Worm (Caenorhabditis elegans): ENCODE results near the gene K08B12.3.

The K08B12.3 gene

ce11 chrV:6276205-6276604, 41.2 kb downstream of the K08B12.3 start, which contains the start of gene F31F7.1 (continued):
- TF ChIP-seq zag-1 (tag; optimal IDR thresholded peaks at IDR 0.05) (no peak), dve-1 (tag; optimal IDR thresholded peaks at IDR 0.05; ENCODE audit: insufficient read depth) (peak; percentile 97), dmd-8 (GFP tag; IDR thresholded peaks at IDR 0.05) (no peak), nhr-237 (tag; optimal IDR thresholded peaks at IDR 0.05) (no peak), lin-15B (tag; optimal IDR thresholded peaks at IDR 0.05) (no peak), spr-1 (tag; optimal IDR thresholded peaks at IDR 0.05) (no peak), nhr-48 (tag; optimal IDR thresholded peaks at IDR 0.05) (peak; percentile 87), F26F4.8 (GFP tag; conservative IDR thresholded peaks at IDR 0.05) (no peak), ces-1 (GFP tag; optimal IDR thresholded peaks at IDR 0.05) (no peak), cey-2 (tag; optimal IDR thresholded peaks at IDR 0.05; ENCODE audit: borderline replicate concordance, insufficient read depth) (no peak), spr-3 (GFP tag; optimal IDR thresholded peaks at IDR 0.05) (no peak), ceh-20 (GFP tag; IDR thresholded peaks at IDR 0.05) (no peak), ceh-28 (tag; optimal IDR thresholded peaks at IDR 0.05) (no peak), mep-1 (tag; optimal IDR thresholded peaks at IDR 0.05) (peak; percentile 60), skn-1 (tag; optimal IDR thresholded peaks at IDR 0.05) (no peak), nhr-41 (GFP tag; IDR thresholded peaks at IDR 0.05) (peak; percentile 32; the same call in 1 of the 2 replicates), vab-7 (GFP tag; IDR thresholded peaks at IDR 0.05) (no peak), nhr-102 (tag; optimal IDR thresholded peaks at IDR 0.05) (peak; percentile 56), ZK337.2 (GFP tag; IDR thresholded peaks at IDR 0.05) (no peak), lin-1 (GFP tag; IDR thresholded peaks at IDR 0.05) (peak; percentile 59), Y75B8A.6 (GFP tag; IDR thresholded peaks at IDR 0.05) (no peak), nhr-10 (tag; optimal IDR thresholded peaks at IDR 0.05) (peak; percentile 92), hlh-11 (tag; optimal IDR thresholded peaks at IDR 0.05) (peak; percentile 93), lsy-2 (tag; optimal IDR thresholded peaks at IDR 0.05) (peak; percentile 32 to 56), arid-1 (GFP tag; conservative IDR thresholded peaks at IDR 0.05) (no peak), nhr-42 (GFP tag; IDR thresholded peaks at IDR 0.05) (no peak), jun-1 (tag; optimal IDR thresholded peaks at IDR 0.05) (no peak), nhr-28 (tag; optimal IDR thresholded peaks at IDR 0.05) (peak; percentile 93), nhr-11 (tag; optimal IDR thresholded peaks at IDR 0.05) (peak; percentile 1), pha-4 (GFP tag; IDR thresholded peaks at IDR 0.05) (0 out of 2 replicates have a peak, but pooled peaks have one; percentile 15), pha-4 (tag; optimal IDR thresholded peaks at IDR 0.05) (no peak), tra-1 (GFP tag; IDR thresholded peaks at IDR 0.05) (peak; percentile 45; the same call in 1 of the 2 replicates), mes-2 (tag; optimal IDR thresholded peaks at IDR 0.05; ENCODE audit: poor library complexity, severe bottlenecking) (peak; percentile 31), gei-8 (GFP tag; optimal IDR thresholded peaks at IDR 0.05) (no peak), lin-13 (GFP tag; optimal IDR thresholded peaks at IDR 0.05) (peak; percentile 1), egl-43 (GFP tag; IDR thresholded peaks at IDR 0.05) (no peak), hlh-30 (tag; optimal IDR thresholded peaks at IDR 0.05; ENCODE audit: insufficient read depth) (peak; percentile 70), unc-62 (GFP tag; optimal IDR thresholded peaks at IDR 0.05 in 1 of 2) (peak in 1 of 2 experiments; percentile 96), unc-62 (tag; optimal IDR thresholded peaks at IDR 0.05) (no peak), mdl-1 (tag; optimal IDR thresholded peaks at IDR 0.05) (peak in 1 of 2 experiments; percentile 82), dmd-6 (GFP tag; IDR thresholded peaks at IDR 0.05) (peak; percentile 94), nhr-77 (tag; optimal IDR thresholded peaks at IDR 0.05) (peak; percentile 92), zip-2 (tag; optimal IDR thresholded peaks at IDR 0.05) (no peak), snpc-4 (tag; optimal IDR thresholded peaks at IDR 0.05) (no peak), php-3 (GFP tag; IDR thresholded peaks at IDR 0.05) (peak; percentile 27; the same call in 1 of the 2 replicates), attf-4 (tag; optimal IDR thresholded peaks at IDR 0.05) (no peak), nhr-76 (tag; optimal IDR thresholded peaks at IDR 0.05) (no peak), T26A8.4 (GFP tag; IDR thresholded peaks at IDR 0.05) (no peak), rbr-2 (tag; optimal IDR thresholded peaks at IDR 0.05) (no peak), daf-16 (GFP tag; optimal IDR thresholded peaks at IDR 0.05) (peak in 1 of 2 experiments; percentile 48), daf-16 (tag; optimal IDR thresholded peaks at IDR 0.05) (peak; percentile 98), nhr-25 (tag; optimal IDR thresholded peaks at IDR 0.05; ENCODE audit: borderline replicate concordance, insufficient read depth) (no peak)
